Fruit fly (Drosophila melanogaster) whole organism, embryonic: ENCODE data around the gene TpnC25D.

Experiments used
- Abd-B ChIP-seq: fragments of 200-800 bp; sonication (Bioruptor generic); optimal IDR thresholded peaks from 2 replicates; lab custom pipeline; 2018; ENCODE audit warnings: missing biosample characterization, mild to moderate bottlenecking, missing genetic modification characterization, moderate library complexity
- Atf6 ChIP-seq: fragments of 200-800 bp; sonication (Bioruptor generic); IDR thresholded peaks from 2 replicates; pipeline ENCODE4 v1.3.6; 2022; ENCODE audit warnings: missing biosample characterization, missing genetic modification characterization
- Awh ChIP-seq: fragments of 200-800 bp; sonication (Bioruptor generic); IDR thresholded peaks from 2 replicates; pipeline ENCODE4, ENCODE4 v1.3.6; 2022; ENCODE audit warnings: missing biosample characterization, missing genetic modification characterization
- CG10147 ChIP-seq: fragments of 200-800 bp; sonication (Bioruptor generic); optimal IDR thresholded peaks from 2 replicates; lab custom pipeline; 2019; ENCODE audit warnings: missing biosample characterization, mild to moderate bottlenecking, missing genetic modification characterization, moderate library complexity
- CG10462 ChIP-seq: fragments of 200-800 bp; sonication (Bioruptor generic); optimal IDR thresholded peaks from 2 replicates; lab custom pipeline; 2016; ENCODE audit warnings: missing biosample characterization, missing genetic modification characterization
- CG11696 ChIP-seq: fragments of 200-800 bp; sonication (Bioruptor generic); IDR thresholded peaks from 2 replicates; pipeline ENCODE4 v1.3.6; 2022; ENCODE audit warnings: missing biosample characterization, missing genetic modification characterization
- CG11723 ChIP-seq: fragments of 200-800 bp; sonication (Bioruptor generic); optimal IDR thresholded peaks from 2 replicates; lab custom pipeline; 2017; ENCODE audit warnings: missing biosample characterization, mild to moderate bottlenecking, missing genetic modification characterization
- CG12769 ChIP-seq: fragments of 200-800 bp; sonication (Bioruptor generic); optimal IDR thresholded peaks from 2 replicates; lab custom pipeline; 2019; ENCODE audit warnings: missing biosample characterization, mild to moderate bottlenecking, missing genetic modification characterization, moderate library complexity
- CG16815 ChIP-seq: fragments of 200-800 bp; sonication (Bioruptor generic); optimal IDR thresholded peaks from 3 replicates; lab custom pipeline; 2017; ENCODE audit warnings: missing biosample characterization, mild to moderate bottlenecking, missing genetic modification characterization
- CG17359 ChIP-seq: fragments of 200-800 bp; sonication (Bioruptor generic); optimal IDR thresholded peaks from 3 replicates; lab custom pipeline; 2018; ENCODE audit warnings: missing biosample characterization, mild to moderate bottlenecking, missing genetic modification characterization, moderate library complexity
- CG17361 ChIP-seq: fragments of 200-800 bp; sonication (Bioruptor generic); IDR thresholded peaks from 3 replicates; pipeline ENCODE4 v1.3.6; 2022; ENCODE audit warnings: missing biosample characterization, missing genetic modification characterization
- CG17568 ChIP-seq: fragments of 200-800 bp; sonication (Bioruptor generic); optimal IDR thresholded peaks from 2 replicates; lab custom pipeline; 2018; ENCODE audit warnings: missing biosample characterization, mild to moderate bottlenecking, missing genetic modification characterization, moderate library complexity
- CG18599 ChIP-seq: fragments of 200-800 bp; sonication (Bioruptor generic); optimal IDR thresholded peaks from 3 replicates; lab custom pipeline; 2017; ENCODE audit warnings: missing biosample characterization, missing genetic modification characterization, mild to moderate bottlenecking, moderate library complexity, missing genetic modification reagents
- CG18619 ChIP-seq: fragments of 200-800 bp; sonication (Bioruptor generic); optimal IDR thresholded peaks from 3 replicates; lab custom pipeline; 2017; ENCODE audit warnings: missing biosample characterization, mild to moderate bottlenecking, missing genetic modification characterization
- CG30020 ChIP-seq: fragments of 200-800 bp; optimal IDR thresholded peaks from 2 replicates; lab custom pipeline; 2019; ENCODE audit warnings: missing biosample characterization, mild to moderate bottlenecking, missing genetic modification characterization, moderate library complexity
- CG30403 ChIP-seq: fragments of 200-800 bp; sonication (Bioruptor generic); optimal IDR thresholded peaks from 3 replicates; lab custom pipeline; 2016; ENCODE audit warnings: missing biosample characterization, missing genetic modification characterization
- CG33213 ChIP-seq: fragments of 200-800 bp; sonication (Bioruptor generic); optimal IDR thresholded peaks from 3 replicates; lab custom pipeline; 2016; ENCODE audit warnings: missing biosample characterization, missing genetic modification characterization
- CG43689 ChIP-seq: fragments of 200-800 bp; sonication (Bioruptor generic); IDR thresholded peaks from 2 replicates; pipeline ENCODE4 v1.3.6; 2022; ENCODE audit warnings: missing biosample characterization, missing genetic modification characterization
- CG4730 ChIP-seq: fragments of 200-800 bp; sonication (Bioruptor generic); IDR thresholded peaks from 2 replicates; pipeline ENCODE4 v1.3.6; 2022; ENCODE audit warnings: missing biosample characterization, missing genetic modification characterization
- CG4854 ChIP-seq: fragments of 200-800 bp; sonication (Bioruptor generic); optimal IDR thresholded peaks from 2 replicates; lab custom pipeline; 2016; ENCODE audit warnings: missing biosample characterization, missing genetic modification characterization, inconsistent platforms
- CG5953 ChIP-seq: fragments of 200-800 bp; sonication (Bioruptor generic); IDR thresholded peaks from 2 replicates; pipeline ENCODE4 v1.3.6; 2022; ENCODE audit warnings: missing biosample characterization, missing genetic modification characterization
- CG6854 ChIP-seq: fragments of 200-800 bp; sonication (Bioruptor generic); optimal IDR thresholded peaks from 3 replicates; lab custom pipeline; 2017; ENCODE audit warnings: missing biosample characterization, mild to moderate bottlenecking, missing genetic modification characterization
- CG8388 ChIP-seq: fragments of 200-800 bp; sonication (Bioruptor generic); optimal IDR thresholded peaks from 2 replicates; lab custom pipeline; 2019; ENCODE audit warnings: missing biosample characterization, mild to moderate bottlenecking, missing genetic modification characterization, moderate library complexity
- CrebB ChIP-seq: fragments of 200-800 bp; sonication (Bioruptor generic); optimal IDR thresholded peaks from 3 replicates; lab custom pipeline; 2018; ENCODE audit warnings: missing biosample characterization, mild to moderate bottlenecking, missing genetic modification characterization
- D19B ChIP-seq: fragments of 200-800 bp; sonication (Bioruptor generic); optimal IDR thresholded peaks from 2 replicates; lab custom pipeline; 2017; ENCODE audit warnings: missing biosample characterization, mild to moderate bottlenecking, missing genetic modification characterization
- Dfd ChIP-seq, 2 experiments: fragments of >200 bp; optimal IDR thresholded peaks; 2 replicates each; lab custom pipeline; 2017; ENCODE audit warnings: missing biosample characterization in 2 of 2, missing genetic modification characterization in 2 of 2
- Fer1 ChIP-seq: fragments of 200-800 bp; sonication (Bioruptor generic); optimal IDR thresholded peaks from 2 replicates; lab custom pipeline; 2017; ENCODE audit warnings: missing biosample characterization, mild to moderate bottlenecking, missing genetic modification characterization
- Lhr ChIP-seq: fragments of 200-800 bp; sonication (Bioruptor generic); optimal IDR thresholded peaks from 3 replicates; lab custom pipeline; 2017; ENCODE audit warnings: mild to moderate bottlenecking, missing biosample characterization, missing genetic modification reagents, missing genetic modification characterization
- MBD-R2 ChIP-seq: fragments of 200-800 bp; sonication (Bioruptor generic); IDR thresholded peaks from 2 replicates; pipeline ENCODE4 v1.3.6; 2022; ENCODE audit warnings: missing biosample characterization, missing genetic modification characterization
- Med ChIP-seq: fragments of 200-800 bp; sonication (Bioruptor generic); peaks from one replicate; lab custom pipeline; 2016; ENCODE audit warnings: missing biosample characterization, missing genetic modification characterization, mild to moderate bottlenecking, inconsistent platforms, moderate library complexity
- Mes4 ChIP-seq: fragments of 200-800 bp; sonication (Bioruptor generic); optimal IDR thresholded peaks from 2 replicates; lab custom pipeline; 2016; ENCODE audit warnings: missing biosample characterization, missing genetic modification characterization
- Nf-YB ChIP-seq: fragments of 200-800 bp; sonication (Bioruptor generic); optimal IDR thresholded peaks from 3 replicates; lab custom pipeline; 2019; ENCODE audit warnings: missing biosample characterization, mild to moderate bottlenecking, missing genetic modification characterization, moderate library complexity
- PHDP ChIP-seq: fragments of 200-800 bp; sonication (Bioruptor generic); optimal IDR thresholded peaks from 3 replicates; lab custom pipeline; 2018; ENCODE audit warnings: missing biosample characterization, mild to moderate bottlenecking, missing genetic modification characterization, moderate library complexity
- Scr ChIP-seq: fragments of 200-800 bp; sonication (Bioruptor generic); IDR thresholded peaks from 2 replicates; pipeline ENCODE4 v1.3.6; 2022; ENCODE audit warnings: missing biosample characterization, missing genetic modification characterization; ENCODE audit not compliant: partially characterized antibody
- Xbp1 ChIP-seq: fragments of 200-800 bp; sonication (Bioruptor generic); optimal IDR thresholded peaks from 3 replicates; lab custom pipeline; 2016; ENCODE audit warnings: missing biosample characterization, mild to moderate bottlenecking, missing genetic modification characterization
- abd-A ChIP-seq: fragments of 200-800 bp; sonication (Bioruptor generic); optimal IDR thresholded peaks from 3 replicates; lab custom pipeline; 2019; ENCODE audit warnings: missing biosample characterization, mild to moderate bottlenecking, missing genetic modification characterization, moderate library complexity
- ap ChIP-seq: fragments of 200-800 bp; sonication (Bioruptor generic); IDR thresholded peaks from 2 replicates; pipeline ENCODE4 v1.3.6; 2022; ENCODE audit warnings: missing biosample characterization, missing genetic modification characterization
- bbx ChIP-seq: fragments of 200-800 bp; sonication (Bioruptor generic); IDR thresholded peaks from 2 replicates; pipeline ENCODE4 v1.3.6; 2022; ENCODE audit warnings: missing biosample characterization, missing genetic modification characterization; ENCODE audit not compliant: partially characterized antibody
- crol ChIP-seq: fragments of 200-800 bp; sonication (Bioruptor generic); IDR thresholded peaks from 2 replicates; pipeline ENCODE4 v1.3.6; 2022; ENCODE audit warnings: missing biosample characterization, missing genetic modification characterization
- eve ChIP-seq, 2 experiments: fragments of >200 bp; optimal IDR thresholded peaks; 2 replicates each; lab custom pipeline; 2017; ENCODE audit warnings: missing biosample characterization in 2 of 2, missing genetic modification characterization in 2 of 2
- fd3F ChIP-seq: fragments of 200-800 bp; sonication (Bioruptor generic); optimal IDR thresholded peaks from 2 replicates; lab custom pipeline; 2018; ENCODE audit warnings: missing biosample characterization, mild to moderate bottlenecking, missing genetic modification characterization, moderate library complexity
- grau ChIP-seq: fragments of 200-800 bp; optimal IDR thresholded peaks from 3 replicates; lab custom pipeline; 2019; ENCODE audit warnings: missing biosample characterization, mild to moderate bottlenecking, missing genetic modification characterization, moderate library complexity
- h ChIP-seq: fragments of >200 bp; optimal IDR thresholded peaks from 2 replicates; lab custom pipeline; 2017
- kni ChIP-seq: fragments of 200-800 bp; sonication (Bioruptor generic); optimal IDR thresholded peaks from 3 replicates; lab custom pipeline; 2017; ENCODE audit warnings: mild to moderate bottlenecking, missing biosample characterization, missing genetic modification reagents, missing genetic modification characterization
- pho ChIP-seq: fragments of 200-800 bp; sonication (Bioruptor generic); optimal IDR thresholded peaks from 2 replicates; lab custom pipeline; 2016; ENCODE audit warnings: missing biosample characterization, missing genetic modification characterization
- pzg ChIP-seq: fragments of 200-800 bp; sonication (Bioruptor generic); optimal IDR thresholded peaks from 3 replicates; lab custom pipeline; 2018; ENCODE audit warnings: missing biosample characterization, mild to moderate bottlenecking, missing genetic modification characterization, moderate library complexity
- sc ChIP-seq, 3 experiments: fragments of >200 bp in 2 of 3; fragments of 200-800 bp in 1 of 3; sonication (Bioruptor generic) in 1 of 3; optimal IDR thresholded peaks; 2 replicates in 2 of 3; 3 replicates in 1 of 3; lab custom pipeline; 2017; ENCODE audit warnings: mild to moderate bottlenecking in 1 of 3, missing biosample characterization in 1 of 3, missing genetic modification characterization in 1 of 3, missing genetic modification reagents in 1 of 3
- sd ChIP-seq: fragments of 200-800 bp; sonication (Bioruptor generic); optimal IDR thresholded peaks from 3 replicates; lab custom pipeline; 2018; ENCODE audit warnings: missing biosample characterization, mild to moderate bottlenecking, missing genetic modification characterization, moderate library complexity
- tap ChIP-seq: fragments of 200-800 bp; optimal IDR thresholded peaks from 3 replicates; lab custom pipeline; 2019; ENCODE audit warnings: missing biosample characterization, mild to moderate bottlenecking, missing genetic modification characterization, moderate library complexity
- unc-4 ChIP-seq: fragments of 200-800 bp; sonication (Bioruptor generic); IDR thresholded peaks from 2 replicates; pipeline ENCODE4 v1.3.6; 2022; ENCODE audit warnings: missing biosample characterization, missing genetic modification characterization; ENCODE audit not compliant: partially characterized antibody

Gene TpnC25D

DNA sequence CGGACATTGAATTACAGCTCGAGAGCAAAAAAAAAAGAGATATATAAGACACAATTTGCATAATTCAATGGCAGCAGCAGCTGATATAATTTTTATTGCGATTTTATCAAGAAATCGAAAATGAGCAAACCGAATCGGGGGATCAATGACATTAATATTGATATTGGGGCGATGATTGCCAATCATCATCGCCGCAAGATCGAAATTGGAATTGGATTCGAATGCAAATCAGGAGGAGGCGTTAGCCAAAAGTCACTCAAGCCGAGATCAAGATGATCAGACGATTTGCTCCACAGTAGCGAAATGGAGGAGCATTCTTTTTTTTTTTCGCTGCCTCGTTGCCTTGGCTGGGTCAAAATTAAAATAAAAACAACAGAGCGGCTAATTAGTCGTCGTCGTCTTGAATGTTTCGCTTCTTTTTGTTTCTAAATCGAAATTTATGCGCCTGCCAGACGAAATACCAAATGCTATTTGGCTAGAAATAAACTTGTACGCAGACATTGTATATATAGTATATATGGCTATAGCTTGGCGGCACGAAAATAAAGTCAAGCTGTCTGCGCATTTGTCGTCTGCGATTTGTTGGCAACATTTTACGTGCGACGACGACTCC lies 13.3 kb downstream of the TpnC25D start (continued):
- TF ChIP-seq CG17359 (no peak), eve (GFP tag; optimal IDR thresholded peaks at IDR 0.05; lab: Kevin White, UChicago) (peak in 1 of 2 experiments; percentile 44), CG33213 (GFP tag; lab: Kevin White, UChicago) (no peak), sc (optimal IDR thresholded peaks at IDR 0.05; lab: Kevin White, UChicago) (no peak), sc (GFP tag; optimal IDR thresholded peaks at IDR 0.05; lab: Kevin White, UChicago) (no peak), CG30403 (GFP tag; lab: Kevin White, UChicago) (no peak), CG10462 (GFP tag; lab: Kevin White, UChicago) (no peak), Mes4 (GFP tag; lab: Kevin White, UChicago) (no peak), Nf-YB (GFP tag; lab: Kevin White, UChicago) (no peak), pzg (GFP tag; lab: Kevin White, UChicago) (no peak), pho (no peak), tap (no peak), sd (tag; lab: Kevin White, UChicago) (peak; percentile 50), CG16815 (GFP tag; lab: Kevin White, UChicago) (no peak), CG6854 (GFP tag; lab: Kevin White, UChicago) (no peak), CG18599 (no peak), CG12769 (peak; percentile 5), Scr (no peak), bbx (no peak), Awh (GFP tag; lab: Robert Waterston, UW) (peak; percentile 59; the same call in 1 of the 2 replicates), CG17568 (no peak), CG4854 (no peak), Atf6 (no peak), CG5953 (GFP tag; lab: Robert Waterston, UW) (no peak), CrebB (tag; lab: Kevin White, UChicago) (no peak), CG4730 (GFP tag; lab: Robert Waterston, UW) (no peak), MBD-R2 (GFP tag; lab: Robert Waterston, UW) (no peak), Abd-B (GFP tag; lab: Kevin White, UChicago) (no peak), CG17361 (GFP tag; lab: Robert Waterston, UW) (no peak), ap (GFP tag; lab: Robert Waterston, UW) (no peak), Med (GFP tag; lab: Kevin White, UChicago) (peak; percentile 24), Lhr (GFP tag; lab: Kevin White, UChicago) (no peak), h (no peak), unc-4 (GFP tag; lab: Robert Waterston, UW) (no peak), CG11723 (GFP tag; lab: Kevin White, UChicago) (no peak), kni (no peak), abd-A (tag; lab: Kevin White, UChicago) (peak; percentile 75), CG43689 (GFP tag; lab: Robert Waterston, UW) (no peak), fd3F (GFP tag; lab: Kevin White, UChicago) (no peak), CG8388 (GFP tag; lab: Kevin White, UChicago) (no peak), CG11696 (no peak), Xbp1 (no peak), D19B (GFP tag; lab: Kevin White, UChicago) (no peak), Dfd (GFP tag; optimal IDR thresholded peaks at IDR 0.05; lab: Kevin White, UChicago) (no peak), CG10147 (GFP tag; lab: Kevin White, UChicago) (no peak), CG30020 (tag; lab: Kevin White, UChicago) (no peak), crol (no peak), Fer1 (GFP tag; lab: Kevin White, UChicago) (no peak), PHDP (tag; lab: Kevin White, UChicago) (no peak), grau (tag; lab: Kevin White, UChicago) (no peak), CG18619 (no peak)
